Fruit fly (Drosophila melanogaster) S2 (cell line): ENCODE results near the gene Max.

ENCODE experiments used
- CG8478 ChIP-seq: fragments of >200 bp; optimal IDR thresholded peaks from 2 replicates; lab custom pipeline; 2018
- CTCF ChIP-seq, 2 experiments: fragments of >200 bp; optimal IDR thresholded peaks; 2 replicates each; lab custom pipeline; 2018

dm6 chr3L:19264141-19264487, at the start of gene Max:
- TF ChIP-seq CG8478 (lab: Kevin White, UChicago) (no peak), CTCF (optimal IDR thresholded peaks at IDR 0.05; lab: Kevin White, UChicago) (peak in 1 of 2 experiments; percentile 1)
